Fruit fly (Drosophila melanogaster) whole organism, adult: Measurements from ENCODE around the gene ph-p.
A peak's percentile ranks its signal among the peaks of the same experiment; 100 is the strongest.

Source experiments
- CG12768 ChIP-seq: fragments of 200-800 bp; sonication (Bioruptor generic); optimal IDR thresholded peaks from 2 replicates; lab custom pipeline; 2017; ENCODE audit warnings: missing biosample characterization, missing genetic modification characterization, mild to moderate bottlenecking, moderate library complexity, missing genetic modification reagents
- CG14711 ChIP-seq: fragments of 200-800 bp; sonication (Bioruptor generic); optimal IDR thresholded peaks from 2 replicates; lab custom pipeline; 2018; ENCODE audit warnings: missing biosample characterization, mild to moderate bottlenecking, missing genetic modification characterization, moderate library complexity
- CG33017 ChIP-seq: fragments of 200-800 bp; sonication (Bioruptor generic); optimal IDR thresholded peaks from 2 replicates; lab custom pipeline; 2018; ENCODE audit warnings: missing biosample characterization, mild to moderate bottlenecking, missing genetic modification characterization, moderate library complexity
- CG5204 ChIP-seq: fragments of 200-800 bp; sonication (Bioruptor generic); optimal IDR thresholded peaks from 2 replicates; lab custom pipeline; 2016; ENCODE audit warnings: missing biosample characterization, missing genetic modification characterization
- CG7045 ChIP-seq: fragments of 200-800 bp; sonication (Bioruptor generic); optimal IDR thresholded peaks from 2 replicates; lab custom pipeline; 2017; ENCODE audit warnings: missing biosample characterization, mild to moderate bottlenecking, missing genetic modification characterization
- CG7101 ChIP-seq: fragments of 200-800 bp; sonication (Bioruptor generic); optimal IDR thresholded peaks from 2 replicates; lab custom pipeline; 2018; ENCODE audit warnings: missing biosample characterization, mild to moderate bottlenecking, missing genetic modification characterization, moderate library complexity
- Hr96 ChIP-seq: fragments of 200-800 bp; sonication (Bioruptor generic); optimal IDR thresholded peaks from 2 replicates; lab custom pipeline; 2016; ENCODE audit warnings: missing biosample characterization, missing genetic modification characterization
- Mnt ChIP-seq: fragments of 200-800 bp; sonication (Bioruptor generic); optimal IDR thresholded peaks from 2 replicates; lab custom pipeline; 2016; ENCODE audit warnings: missing biosample characterization, mild to moderate bottlenecking, missing genetic modification characterization
- cic ChIP-seq: fragments of 200-800 bp; sonication (Bioruptor generic); optimal IDR thresholded peaks from 2 replicates; lab custom pipeline; 2017; ENCODE audit warnings: missing biosample characterization, mild to moderate bottlenecking, missing genetic modification characterization, moderate library complexity
- kay ChIP-seq: fragments of 200-800 bp; sonication (Bioruptor generic); peaks from one replicate; lab custom pipeline; 2016; ENCODE audit warnings: missing biosample characterization, missing genetic modification characterization, borderline replicate concordance
- ovo ChIP-seq: fragments of 200-800 bp; sonication (Bioruptor generic); optimal IDR thresholded peaks from 2 replicates; lab custom pipeline; 2016; ENCODE audit warnings: missing biosample characterization, missing genetic modification characterization
- tj ChIP-seq: fragments of 200-800 bp; sonication (Bioruptor generic); optimal IDR thresholded peaks from 3 replicates; lab custom pipeline; 2017; ENCODE audit warnings: missing biosample characterization, mild to moderate bottlenecking, missing genetic modification characterization, moderate library complexity
- toe ChIP-seq: fragments of 200-800 bp; sonication (Bioruptor generic); optimal IDR thresholded peaks from 2 replicates; lab custom pipeline; 2016; ENCODE audit warnings: missing biosample characterization, missing genetic modification characterization

DNA sequence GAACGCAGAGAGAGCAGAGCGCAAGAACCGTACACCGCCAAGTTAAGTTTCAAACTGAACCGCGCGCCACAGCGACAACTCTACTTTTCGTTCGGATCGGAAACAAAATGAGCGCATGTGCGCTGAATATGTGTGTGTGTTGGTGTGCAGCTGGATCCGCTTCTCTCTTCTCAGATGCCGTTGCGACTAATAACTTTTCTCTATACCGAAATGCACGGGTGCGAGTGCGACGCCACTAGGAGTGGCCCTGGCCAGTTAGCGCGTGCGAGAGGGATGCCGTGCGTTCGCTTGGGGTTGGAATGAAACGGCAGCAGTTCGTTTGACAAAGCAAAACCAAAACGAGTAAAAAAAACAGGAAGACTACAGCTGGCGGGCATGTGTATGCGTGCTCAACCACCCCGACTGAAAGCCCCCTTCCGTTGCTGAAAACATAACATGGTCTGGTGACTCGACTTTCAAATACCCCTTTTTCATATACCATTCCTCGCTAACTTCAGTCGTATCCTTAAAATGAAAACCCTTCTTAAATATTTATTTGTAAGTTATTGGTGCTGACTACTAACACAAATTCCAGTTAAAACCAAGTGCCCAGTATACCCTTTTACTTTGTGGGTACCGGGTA lies 1.2 kb downstream of the ph-p start:
- TF ChIP-seq CG14711 (tag; lab: Kevin White, UChicago): peak; percentile 99
- peak; percentile 97 for TF ChIP-seq CG12768 (GFP tag; lab: Kevin White, UChicago)
- TF ChIP-seq kay (GFP tag; lab: Kevin White, UChicago): no peak
- TF ChIP-seq ovo (GFP tag; lab: Kevin White, UChicago): peak; percentile 78
- peak; percentile 94 for TF ChIP-seq Hr96 (GFP tag; lab: Kevin White, UChicago)
- peak; percentile 80 for TF ChIP-seq CG7045
- TF ChIP-seq toe (GFP tag; lab: Kevin White, UChicago): peak; percentile 49
- peak; percentile 66 for TF ChIP-seq Mnt (GFP tag; lab: Kevin White, UChicago)
- TF ChIP-seq CG5204: peak; percentile 75
- peak; percentile 85 for TF ChIP-seq tj (GFP tag; lab: Kevin White, UChicago)
- TF ChIP-seq CG7101 (tag; lab: Kevin White, UChicago): peak; percentile 99
- peak; percentile 45 for TF ChIP-seq cic
- peak; percentile 97 for TF ChIP-seq CG33017 (tag; lab: Kevin White, UChicago)
